Worm (Caenorhabditis elegans) whole organism, L4 larva: Measurements from ENCODE around the gene clec-85.

ENCODE experiments used
- aly-2 ChIP-seq: sonication (generic microtip); optimal IDR thresholded peaks from 2 replicates; lab custom pipeline; 2018; ENCODE audit warnings: missing biosample characterization, missing genetic modification characterization
- nhr-77 ChIP-seq: fragments of 150-350 bp; optimal IDR thresholded peaks from 2 replicates; lab custom pipeline; 2014; ENCODE audit warnings: missing biosample characterization, missing genetic modification characterization

ce11 chrIV:2858734-2859133 is 8.0 kb downstream of the clec-85 start:
- no peak for TF ChIP-seq aly-2
- no peak for TF ChIP-seq nhr-77
